Fruit fly (Drosophila melanogaster) whole organism, adult: ENCODE measurements around the gene RpL36A.

Source experiments
- CG11617 ChIP-seq: fragments of 200-800 bp; sonication (Bioruptor generic); optimal IDR thresholded peaks from 2 replicates; lab custom pipeline; 2017; ENCODE audit warnings: mild to moderate bottlenecking, missing biosample characterization, missing genetic modification reagents, missing genetic modification characterization
- CG12768 ChIP-seq: fragments of 200-800 bp; sonication (Bioruptor generic); optimal IDR thresholded peaks from 2 replicates; lab custom pipeline; 2017; ENCODE audit warnings: missing biosample characterization, missing genetic modification characterization, mild to moderate bottlenecking, moderate library complexity, missing genetic modification reagents
- CG14711 ChIP-seq: fragments of 200-800 bp; sonication (Bioruptor generic); optimal IDR thresholded peaks from 2 replicates; lab custom pipeline; 2018; ENCODE audit warnings: missing biosample characterization, mild to moderate bottlenecking, missing genetic modification characterization, moderate library complexity
- CG1620 ChIP-seq: fragments of 200-800 bp; sonication (Bioruptor generic); optimal IDR thresholded peaks from 2 replicates; lab custom pipeline; 2016; ENCODE audit warnings: missing biosample characterization, missing genetic modification characterization
- CG33017 ChIP-seq: fragments of 200-800 bp; sonication (Bioruptor generic); optimal IDR thresholded peaks from 2 replicates; lab custom pipeline; 2018; ENCODE audit warnings: missing biosample characterization, mild to moderate bottlenecking, missing genetic modification characterization, moderate library complexity
- CG5204 ChIP-seq: fragments of 200-800 bp; sonication (Bioruptor generic); optimal IDR thresholded peaks from 2 replicates; lab custom pipeline; 2016; ENCODE audit warnings: missing biosample characterization, missing genetic modification characterization
- CG7045 ChIP-seq: fragments of 200-800 bp; sonication (Bioruptor generic); optimal IDR thresholded peaks from 2 replicates; lab custom pipeline; 2017; ENCODE audit warnings: missing biosample characterization, mild to moderate bottlenecking, missing genetic modification characterization
- CG7101 ChIP-seq: fragments of 200-800 bp; sonication (Bioruptor generic); optimal IDR thresholded peaks from 2 replicates; lab custom pipeline; 2018; ENCODE audit warnings: missing biosample characterization, mild to moderate bottlenecking, missing genetic modification characterization, moderate library complexity
- Clk ChIP-seq: fragments of 200-800 bp; sonication (Bioruptor generic); optimal IDR thresholded peaks from 2 replicates; lab custom pipeline; 2017; ENCODE audit warnings: missing biosample characterization, missing genetic modification characterization
- Crg-1 ChIP-seq: fragments of 200-800 bp; sonication (Bioruptor generic); optimal IDR thresholded peaks from 2 replicates; lab custom pipeline; 2016; ENCODE audit warnings: missing biosample characterization, missing genetic modification characterization
- Hr96 ChIP-seq: fragments of 200-800 bp; sonication (Bioruptor generic); optimal IDR thresholded peaks from 2 replicates; lab custom pipeline; 2016; ENCODE audit warnings: missing biosample characterization, missing genetic modification characterization
- Mnt ChIP-seq: fragments of 200-800 bp; sonication (Bioruptor generic); optimal IDR thresholded peaks from 2 replicates; lab custom pipeline; 2016; ENCODE audit warnings: missing biosample characterization, mild to moderate bottlenecking, missing genetic modification characterization
- bab1 ChIP-seq: fragments of 200-800 bp; sonication (Bioruptor generic); optimal IDR thresholded peaks from 3 replicates; lab custom pipeline; 2019; ENCODE audit warnings: missing biosample characterization, mild to moderate bottlenecking, missing genetic modification characterization, moderate library complexity
- cic ChIP-seq: fragments of 200-800 bp; sonication (Bioruptor generic); optimal IDR thresholded peaks from 2 replicates; lab custom pipeline; 2017; ENCODE audit warnings: missing biosample characterization, mild to moderate bottlenecking, missing genetic modification characterization, moderate library complexity
- cnc ChIP-seq, 2 experiments: fragments of >200 bp; optimal IDR thresholded peaks; 2 replicates each; lab custom pipeline; 2017
- kay ChIP-seq: fragments of 200-800 bp; sonication (Bioruptor generic); peaks from one replicate; lab custom pipeline; 2016; ENCODE audit warnings: missing biosample characterization, missing genetic modification characterization, borderline replicate concordance
- ovo ChIP-seq: fragments of 200-800 bp; sonication (Bioruptor generic); optimal IDR thresholded peaks from 2 replicates; lab custom pipeline; 2016; ENCODE audit warnings: missing biosample characterization, missing genetic modification characterization
- pad ChIP-seq: fragments of 200-800 bp; sonication (Bioruptor generic); optimal IDR thresholded peaks from 3 replicates; lab custom pipeline; 2017; ENCODE audit warnings: missing biosample characterization, missing genetic modification characterization, mild to moderate bottlenecking, moderate library complexity, missing genetic modification reagents
- tj ChIP-seq: fragments of 200-800 bp; sonication (Bioruptor generic); optimal IDR thresholded peaks from 3 replicates; lab custom pipeline; 2017; ENCODE audit warnings: missing biosample characterization, mild to moderate bottlenecking, missing genetic modification characterization, moderate library complexity
- toe ChIP-seq: fragments of 200-800 bp; sonication (Bioruptor generic); optimal IDR thresholded peaks from 2 replicates; lab custom pipeline; 2016; ENCODE audit warnings: missing biosample characterization, missing genetic modification characterization

RpL36A gene

DNA sequence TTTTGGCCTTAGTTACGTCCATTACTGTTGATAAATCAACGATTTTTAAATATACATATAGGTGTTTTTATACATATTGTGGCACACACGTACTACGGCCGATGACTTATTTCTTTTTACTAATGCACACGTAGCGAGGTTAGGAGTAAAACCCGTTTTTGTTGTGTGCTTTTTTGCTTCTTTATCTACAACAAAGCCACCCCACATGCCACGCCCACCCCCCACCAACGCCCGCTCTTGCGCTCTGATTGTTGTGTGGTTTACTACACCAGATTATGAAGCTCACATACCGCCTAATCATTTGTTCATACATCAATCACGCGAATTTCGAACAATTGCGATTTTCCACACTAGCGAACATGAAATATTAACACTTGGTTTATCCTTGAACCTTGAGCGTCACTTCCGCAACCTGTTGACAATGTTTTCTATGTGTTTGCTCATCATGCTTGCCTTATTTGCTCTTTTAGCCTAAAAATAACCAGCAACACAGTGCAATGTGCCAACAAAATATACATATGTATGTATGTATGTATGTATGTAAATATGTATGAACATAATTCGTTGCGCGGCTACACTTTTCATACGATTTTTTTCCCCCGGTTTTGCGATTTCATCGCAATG lies 49.5 kb downstream of the RpL36A start:
- TF ChIP-seq CG1620 (GFP tag; lab: Kevin White, UChicago): no peak
- TF ChIP-seq kay: peak; percentile 26
- TF ChIP-seq Hr96 (GFP tag; lab: Kevin White, UChicago): no peak
- no peak for TF ChIP-seq tj (GFP tag; lab: Kevin White, UChicago)
- TF ChIP-seq cic (GFP tag; lab: Kevin White, UChicago): peak; percentile 90
- no peak for TF ChIP-seq CG14711 (tag; lab: Kevin White, UChicago)
- no peak for TF ChIP-seq CG33017
- TF ChIP-seq cnc (optimal IDR thresholded peaks at IDR 0.05; lab: Kevin White, UChicago): no peak
- no peak for TF ChIP-seq bab1 (GFP tag; lab: Kevin White, UChicago)
- TF ChIP-seq CG5204 (GFP tag; lab: Kevin White, UChicago): no peak
- no peak for TF ChIP-seq CG11617 (GFP tag; lab: Kevin White, UChicago)
- no peak for TF ChIP-seq toe (GFP tag; lab: Kevin White, UChicago)

DNA sequence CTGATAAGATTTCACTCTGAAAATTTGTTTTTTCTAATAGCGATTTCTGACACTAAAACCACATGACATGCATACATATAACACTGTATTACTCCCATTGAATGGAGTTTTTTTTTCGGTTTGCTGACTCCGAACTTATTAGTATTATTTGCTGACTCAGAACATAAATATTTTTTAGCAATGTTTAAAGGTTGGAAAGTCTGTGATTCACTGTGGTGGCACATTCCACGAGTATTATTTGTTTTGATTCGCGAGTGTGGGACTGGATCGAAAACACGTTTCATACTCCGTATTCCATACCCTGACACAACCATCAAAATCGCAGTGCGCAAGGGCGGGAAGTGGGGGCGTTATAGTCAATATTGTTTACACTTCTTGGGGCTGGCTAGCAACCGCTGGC lies 50.1 kb downstream of the RpL36A start:
- TF ChIP-seq tj (GFP tag; lab: Kevin White, UChicago) (peak; percentile 96), cnc (optimal IDR thresholded peaks at IDR 0.05; lab: Kevin White, UChicago) (no peak), kay (peak; percentile 90), bab1 (GFP tag; lab: Kevin White, UChicago) (no peak)

DNA sequence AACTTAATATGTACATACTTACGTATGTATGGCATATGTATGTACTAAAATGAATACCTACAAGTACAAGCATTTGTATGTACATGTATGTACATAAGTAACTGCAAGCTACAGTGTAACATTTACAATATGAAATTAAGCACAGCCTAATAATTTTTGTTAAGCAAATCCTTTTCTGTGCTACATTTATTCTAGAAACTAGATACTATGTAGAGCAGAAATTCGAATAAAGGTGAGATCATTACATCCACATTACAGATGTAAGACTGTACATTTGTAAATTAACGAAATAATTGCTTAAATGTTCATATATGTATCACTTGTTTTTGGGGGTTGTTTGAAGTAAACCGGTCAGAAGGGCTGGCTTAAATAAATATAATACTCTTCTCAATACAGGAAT lies 50.8 kb downstream of the RpL36A start:
- TF ChIP-seq CG11617 (GFP tag; lab: Kevin White, UChicago) (no peak), CG14711 (tag; lab: Kevin White, UChicago) (peak; percentile 51), Mnt (no peak), bab1 (GFP tag; lab: Kevin White, UChicago) (peak; percentile 33), CG7045 (GFP tag; lab: Kevin White, UChicago) (no peak), CG12768 (no peak), CG5204 (GFP tag; lab: Kevin White, UChicago) (no peak), cic (GFP tag; lab: Kevin White, UChicago) (no peak), pad (GFP tag; lab: Kevin White, UChicago) (no peak), Clk (GFP tag; lab: Kevin White, UChicago) (no peak), Crg-1 (GFP tag; lab: Kevin White, UChicago) (no peak), toe (GFP tag; lab: Kevin White, UChicago) (no peak), Hr96 (GFP tag; lab: Kevin White, UChicago) (no peak), ovo (GFP tag; lab: Kevin White, UChicago) (no peak), kay (no peak), cnc (optimal IDR thresholded peaks at IDR 0.05; lab: Kevin White, UChicago) (no peak), CG1620 (GFP tag; lab: Kevin White, UChicago) (no peak), tj (GFP tag; lab: Kevin White, UChicago) (no peak), CG7101 (peak; percentile 74), CG33017 (peak; percentile 71)
